Worm (Caenorhabditis elegans): Measurements from ENCODE around the gene H12I13.1.

ce11 chrII:6113187-6113586 is 46.2 kb upstream of the H12I13.1 start, which contains the start of gene heri-1:
- TF ChIP-seq nhr-6 (tag; optimal IDR thresholded peaks at IDR 0.05) (no peak), lsy-2 (tag; optimal IDR thresholded peaks at IDR 0.05) (no peak), egl-27 (tag; optimal IDR thresholded peaks at IDR 0.05) (no peak), mab-5 (tag; optimal IDR thresholded peaks at IDR 0.05) (no peak), nhr-129 (tag; optimal IDR thresholded peaks at IDR 0.05) (no peak), alr-1 (tag; optimal IDR thresholded peaks at IDR 0.05) (no peak), ztf-11 (tag; optimal IDR thresholded peaks at IDR 0.05) (no peak), skn-1 (tag; optimal IDR thresholded peaks at IDR 0.05) (no peak)

Data from whole organism, L2 larva.